Fruit fly (Drosophila melanogaster) whole organism, prepupa: Measurements from ENCODE around the gene iav.

ENCODE experiments used
- CG11294 ChIP-seq: fragments of 200-800 bp; sonication (Bioruptor generic); IDR thresholded peaks from 2 replicates; pipeline ENCODE4 v1.3.6; 2022; ENCODE audit warnings: missing biosample characterization, missing genetic modification characterization
- CG15336 ChIP-seq: fragments of 200-800 bp; sonication (Bioruptor generic); IDR thresholded peaks from 2 replicates; pipeline ENCODE4 v1.3.6; 2022; ENCODE audit warnings: missing biosample characterization, missing genetic modification characterization
- CG32006 ChIP-seq: fragments of 200-800 bp; sonication (Bioruptor generic); optimal IDR thresholded peaks from 3 replicates; lab custom pipeline; 2017; ENCODE audit warnings: missing biosample characterization, mild to moderate bottlenecking, missing genetic modification characterization
- CG6808 ChIP-seq: fragments of 200-800 bp; sonication (Bioruptor generic); optimal IDR thresholded peaks from 3 replicates; lab custom pipeline; 2017; ENCODE audit warnings: missing biosample characterization, missing genetic modification characterization, mild to moderate bottlenecking, moderate library complexity, missing genetic modification reagents
- CG8319 ChIP-seq: fragments of 200-800 bp; sonication (Bioruptor generic); optimal IDR thresholded peaks from 3 replicates; lab custom pipeline; 2016; ENCODE audit warnings: missing biosample characterization, missing genetic modification characterization
- Gug ChIP-seq: fragments of 200-800 bp; sonication (Bioruptor generic); IDR thresholded peaks from 2 replicates; pipeline ENCODE4 v1.3.6; 2022; ENCODE audit warnings: missing biosample characterization, missing genetic modification characterization
- vri ChIP-seq: fragments of 200-800 bp; sonication (Bioruptor generic); optimal IDR thresholded peaks from 3 replicates; lab custom pipeline; 2016; ENCODE audit warnings: missing biosample characterization, mild to moderate bottlenecking, missing genetic modification characterization

dm6 chrX:6790944-6791343 lies 22.8 kb upstream of the iav start:
- TF ChIP-seq vri (GFP tag; lab: Kevin White, UChicago) (no peak), CG32006 (no peak), CG8319 (no peak), CG15336 (GFP tag; lab: Robert Waterston, UW) (no peak), Gug (GFP tag; lab: Robert Waterston, UW) (no peak), CG6808 (no peak), CG11294 (no peak)
